Fruit fly (Drosophila melanogaster) whole organism, embryonic: ENCODE data around the gene Arl8.

ENCODE experiments used
- B-H1 ChIP-seq: fragments of 200-800 bp; sonication (Bioruptor generic); IDR thresholded peaks from 3 replicates; pipeline ENCODE4 v1.3.6; 2022; ENCODE audit warnings: missing biosample characterization, missing genetic modification characterization
- CG10462 ChIP-seq: fragments of 200-800 bp; sonication (Bioruptor generic); optimal IDR thresholded peaks from 2 replicates; lab custom pipeline; 2016; ENCODE audit warnings: missing biosample characterization, missing genetic modification characterization
- CG10979 ChIP-seq: fragments of 200-800 bp; sonication (Bioruptor generic); optimal IDR thresholded peaks from 2 replicates; lab custom pipeline; 2018; ENCODE audit warnings: missing biosample characterization, mild to moderate bottlenecking, missing genetic modification characterization, moderate library complexity
- CG11398 ChIP-seq: fragments of 200-800 bp; sonication (Bioruptor generic); optimal IDR thresholded peaks from 2 replicates; lab custom pipeline; 2016; ENCODE audit warnings: missing biosample characterization, missing genetic modification characterization
- CG14667 ChIP-seq: fragments of 200-800 bp; sonication (Bioruptor generic); IDR thresholded peaks from 2 replicates; pipeline ENCODE4 v1.3.6; 2022; ENCODE audit warnings: missing biosample characterization, missing genetic modification characterization
- CG14860 ChIP-seq: fragments of 200-800 bp; sonication (Bioruptor generic); IDR thresholded peaks from 3 replicates; pipeline ENCODE4 v1.3.6; 2022; ENCODE audit warnings: missing biosample characterization, missing genetic modification characterization; ENCODE audit not compliant: partially characterized antibody
- CG1602 ChIP-seq: fragments of 200-800 bp; sonication (Bioruptor generic); optimal IDR thresholded peaks from 3 replicates; lab custom pipeline; 2016; ENCODE audit warnings: missing biosample characterization, missing genetic modification characterization
- CG1603 ChIP-seq: fragments of 200-800 bp; sonication (Bioruptor generic); optimal IDR thresholded peaks from 2 replicates; lab custom pipeline; 2019; ENCODE audit warnings: missing biosample characterization, mild to moderate bottlenecking, missing genetic modification characterization, moderate library complexity
- CG16813 ChIP-seq: fragments of 200-800 bp; sonication (Bioruptor generic); IDR thresholded peaks from 3 replicates; pipeline ENCODE4 v1.3.6; 2022; ENCODE audit warnings: missing biosample characterization, missing genetic modification characterization; ENCODE audit not compliant: partially characterized antibody
- CG17186 ChIP-seq: fragments of 200-800 bp; sonication (Bioruptor generic); optimal IDR thresholded peaks from 3 replicates; lab custom pipeline; 2017; ENCODE audit warnings: missing biosample characterization, missing genetic modification reagents, missing genetic modification characterization
- CG18619 ChIP-seq: fragments of 200-800 bp; sonication (Bioruptor generic); optimal IDR thresholded peaks from 3 replicates; lab custom pipeline; 2017; ENCODE audit warnings: missing biosample characterization, mild to moderate bottlenecking, missing genetic modification characterization
- CG31224 ChIP-seq: fragments of 200-800 bp; sonication (Bioruptor generic); IDR thresholded peaks from 2 replicates; pipeline ENCODE4 v1.3.6; 2022; ENCODE audit warnings: missing biosample characterization, missing genetic modification characterization
- CG32767 ChIP-seq: fragments of 200-800 bp; sonication (Bioruptor generic); IDR thresholded peaks from 2 replicates; pipeline ENCODE4 v1.3.6; 2022; ENCODE audit warnings: missing biosample characterization, missing genetic modification characterization
- CG33213 ChIP-seq: fragments of 200-800 bp; sonication (Bioruptor generic); optimal IDR thresholded peaks from 3 replicates; lab custom pipeline; 2016; ENCODE audit warnings: missing biosample characterization, missing genetic modification characterization
- CG34422 ChIP-seq: fragments of 200-800 bp; sonication (Bioruptor generic); IDR thresholded peaks from 3 replicates; pipeline ENCODE4 v1.3.6; 2022; ENCODE audit warnings: missing biosample characterization, missing genetic modification characterization
- CG8359 ChIP-seq: fragments of 200-800 bp; sonication (Bioruptor generic); optimal IDR thresholded peaks from 2 replicates; lab custom pipeline; 2017; ENCODE audit warnings: missing biosample characterization, mild to moderate bottlenecking, missing genetic modification characterization, borderline replicate concordance
- CG9817 ChIP-seq: fragments of 200-800 bp; sonication (Bioruptor generic); optimal IDR thresholded peaks from 2 replicates; lab custom pipeline; 2018; ENCODE audit warnings: missing biosample characterization, mild to moderate bottlenecking, missing genetic modification characterization, moderate library complexity
- CG9932 ChIP-seq: fragments of 200-800 bp; sonication (Bioruptor generic); IDR thresholded peaks from 2 replicates; pipeline ENCODE4 v1.3.6; 2022; ENCODE audit warnings: missing biosample characterization, missing genetic modification characterization
- Ets97D ChIP-seq: fragments of 200-800 bp; sonication (Bioruptor generic); optimal IDR thresholded peaks from 3 replicates; lab custom pipeline; 2016; ENCODE audit warnings: missing biosample characterization, missing genetic modification characterization
- H15 ChIP-seq: fragments of 200-800 bp; sonication (Bioruptor generic); IDR thresholded peaks from 3 replicates; pipeline ENCODE4 v1.3.6; 2022; ENCODE audit warnings: missing biosample characterization, missing genetic modification characterization
- HLHmδ ChIP-seq: fragments of 200-800 bp; sonication (Bioruptor generic); optimal IDR thresholded peaks from 2 replicates; lab custom pipeline; 2018; ENCODE audit warnings: missing biosample characterization, mild to moderate bottlenecking, missing genetic modification characterization, moderate library complexity
- Hmr ChIP-seq: fragments of 200-800 bp; sonication (Bioruptor generic); optimal IDR thresholded peaks from 3 replicates; lab custom pipeline; 2017; ENCODE audit warnings: mild to moderate bottlenecking, missing biosample characterization, missing genetic modification reagents, missing genetic modification characterization
- Hr51 ChIP-seq, 2 experiments: fragments of 200-800 bp; sonication (Bioruptor generic); optimal IDR thresholded peaks; 2 replicates in 1 of 2; 3 replicates in 1 of 2; lab custom pipeline; 2016 to 2018; ENCODE audit warnings: missing biosample characterization in 2 of 2, missing genetic modification characterization in 2 of 2, mild to moderate bottlenecking in 1 of 2, moderate library complexity in 1 of 2
- NK7.1 ChIP-seq: fragments of 200-800 bp; sonication (Bioruptor generic); optimal IDR thresholded peaks from 3 replicates; lab custom pipeline; 2016; ENCODE audit warnings: missing biosample characterization, missing genetic modification characterization
- bab2 ChIP-seq: fragments of 200-800 bp; sonication (Bioruptor generic); optimal IDR thresholded peaks from 2 replicates; lab custom pipeline; 2016; ENCODE audit warnings: missing biosample characterization, missing genetic modification characterization
- bbx ChIP-seq: fragments of 200-800 bp; sonication (Bioruptor generic); IDR thresholded peaks from 2 replicates; pipeline ENCODE4 v1.3.6; 2022; ENCODE audit warnings: missing biosample characterization, missing genetic modification characterization; ENCODE audit not compliant: partially characterized antibody
- chm ChIP-seq: fragments of 200-800 bp; sonication (Bioruptor generic); IDR thresholded peaks from 2 replicates; pipeline ENCODE4 v1.3.6; 2022; ENCODE audit warnings: missing biosample characterization, missing genetic modification characterization
- dm ChIP-seq: fragments of 200-800 bp; sonication (Bioruptor generic); optimal IDR thresholded peaks from 3 replicates; lab custom pipeline; 2016; ENCODE audit warnings: missing biosample characterization, missing genetic modification characterization
- dmrt11E ChIP-seq: fragments of 200-800 bp; sonication (Bioruptor generic); optimal IDR thresholded peaks from 3 replicates; lab custom pipeline; 2018; ENCODE audit warnings: missing biosample characterization, mild to moderate bottlenecking, missing genetic modification characterization, moderate library complexity
- fd64A ChIP-seq: fragments of 200-800 bp; sonication (Bioruptor generic); optimal IDR thresholded peaks from 3 replicates; lab custom pipeline; 2018; ENCODE audit warnings: missing biosample characterization, mild to moderate bottlenecking, missing genetic modification characterization
- gfzf ChIP-seq: fragments of 200-800 bp; sonication (Bioruptor generic); optimal IDR thresholded peaks from 2 replicates; lab custom pipeline; 2016; ENCODE audit warnings: missing biosample characterization, mild to moderate bottlenecking, missing genetic modification characterization, moderate library complexity
- grau ChIP-seq: fragments of 200-800 bp; optimal IDR thresholded peaks from 3 replicates; lab custom pipeline; 2019; ENCODE audit warnings: missing biosample characterization, mild to moderate bottlenecking, missing genetic modification characterization, moderate library complexity
- jing ChIP-seq: fragments of 200-800 bp; sonication (Bioruptor generic); optimal IDR thresholded peaks from 2 replicates; lab custom pipeline; 2018; ENCODE audit warnings: missing biosample characterization, mild to moderate bottlenecking, missing genetic modification characterization
- klu ChIP-seq: fragments of 200-800 bp; sonication (Bioruptor generic); IDR thresholded peaks from 2 replicates; pipeline ENCODE4 v1.3.6; 2022; ENCODE audit warnings: missing biosample characterization, missing genetic modification characterization
- kni ChIP-seq: fragments of 200-800 bp; sonication (Bioruptor generic); optimal IDR thresholded peaks from 3 replicates; lab custom pipeline; 2017; ENCODE audit warnings: mild to moderate bottlenecking, missing biosample characterization, missing genetic modification reagents, missing genetic modification characterization
- knrl ChIP-seq: fragments of 200-800 bp; sonication (Bioruptor generic); IDR thresholded peaks from 3 replicates; pipeline ENCODE4 v1.3.6; 2022; ENCODE audit warnings: missing biosample characterization, missing genetic modification characterization; ENCODE audit not compliant: partially characterized antibody
- lmd ChIP-seq: fragments of 200-800 bp; sonication (Bioruptor generic); IDR thresholded peaks from 2 replicates; pipeline ENCODE4 v1.3.6; 2022; ENCODE audit warnings: missing biosample characterization, missing genetic modification characterization
- nerfin-2 ChIP-seq: fragments of 200-800 bp; sonication (Bioruptor generic); IDR thresholded peaks from 2 replicates; pipeline ENCODE4 v1.3.6; 2022; ENCODE audit warnings: missing biosample characterization, missing genetic modification characterization; ENCODE audit not compliant: partially characterized antibody
- nom ChIP-seq: fragments of 200-800 bp; sonication (Bioruptor generic); optimal IDR thresholded peaks from 2 replicates; lab custom pipeline; 2017; ENCODE audit warnings: missing biosample characterization, missing genetic modification characterization, mild to moderate bottlenecking, moderate library complexity, missing genetic modification reagents
- org-1 ChIP-seq: fragments of 200-800 bp; sonication (Bioruptor generic); optimal IDR thresholded peaks from 2 replicates; lab custom pipeline; 2017; ENCODE audit warnings: missing biosample characterization, missing genetic modification characterization
- ro ChIP-seq: fragments of 200-800 bp; sonication (Bioruptor generic); IDR thresholded peaks from 2 replicates; pipeline ENCODE4 v1.3.6; 2022; ENCODE audit warnings: missing biosample characterization, missing genetic modification characterization
- shn ChIP-seq: fragments of 200-800 bp; sonication (Bioruptor generic); optimal IDR thresholded peaks from 3 replicates; lab custom pipeline; 2016; ENCODE audit warnings: missing biosample characterization, missing genetic modification characterization
- sug ChIP-seq: fragments of 200-800 bp; optimal IDR thresholded peaks from 2 replicates; lab custom pipeline; 2019; ENCODE audit warnings: missing biosample characterization, mild to moderate bottlenecking, missing genetic modification characterization, moderate library complexity
- tap ChIP-seq: fragments of 200-800 bp; optimal IDR thresholded peaks from 3 replicates; lab custom pipeline; 2019; ENCODE audit warnings: missing biosample characterization, mild to moderate bottlenecking, missing genetic modification characterization, moderate library complexity
- unc-4 ChIP-seq: fragments of 200-800 bp; sonication (Bioruptor generic); IDR thresholded peaks from 2 replicates; pipeline ENCODE4 v1.3.6; 2022; ENCODE audit warnings: missing biosample characterization, missing genetic modification characterization; ENCODE audit not compliant: partially characterized antibody
- vnd ChIP-seq: fragments of 200-800 bp; sonication (Bioruptor generic); IDR thresholded peaks from 3 replicates; pipeline ENCODE4 v1.3.6; 2022; ENCODE audit warnings: missing biosample characterization, missing genetic modification characterization; ENCODE audit not compliant: partially characterized antibody

Gene Arl8

DNA sequence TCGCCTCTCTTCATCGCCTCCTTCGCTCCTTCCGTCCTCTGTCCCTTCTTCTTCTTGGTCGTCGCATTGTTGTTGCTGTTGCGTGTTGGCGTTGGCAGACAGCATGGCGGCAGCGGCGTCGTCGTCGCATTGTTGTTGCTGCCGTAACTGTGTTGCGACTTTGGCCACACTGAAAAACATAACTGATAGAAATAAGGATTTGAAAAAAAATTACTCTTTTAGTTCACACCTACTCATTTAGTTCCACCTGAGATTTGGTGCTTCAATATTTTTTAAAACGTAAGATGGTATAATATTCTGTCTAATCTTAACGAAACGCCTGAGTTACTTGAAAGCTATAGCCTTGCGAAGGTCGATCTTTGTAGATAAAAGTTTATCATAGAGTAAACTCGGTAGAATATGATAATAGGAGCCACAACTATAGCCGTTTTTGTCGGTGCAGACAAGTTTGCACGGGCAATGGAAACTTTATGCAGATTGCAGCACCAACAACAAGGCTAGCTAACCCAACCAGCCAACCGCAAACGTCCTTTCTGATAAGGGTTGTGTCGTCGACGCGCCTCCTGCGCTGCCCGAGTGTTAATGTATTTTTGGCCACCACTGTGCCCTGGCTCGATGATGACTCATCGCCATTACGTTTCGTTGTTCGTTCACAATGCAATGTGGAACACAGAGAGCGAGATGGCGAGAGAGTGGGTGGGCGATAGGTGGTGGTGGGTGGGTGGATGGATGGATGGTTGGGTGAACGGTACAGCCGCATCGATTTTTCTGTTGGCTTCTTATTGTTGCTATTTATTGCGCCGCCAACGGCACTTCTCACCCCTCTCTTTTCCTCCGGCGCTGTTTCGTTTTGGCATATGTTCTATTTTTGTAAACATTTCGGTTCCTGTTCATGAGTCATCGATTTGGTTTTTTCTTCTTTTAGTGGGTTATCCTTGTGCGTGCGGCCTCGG, 13.2 kb upstream of the Arl8 start (continued):
- TF ChIP-seq CG10979 (tag; lab: Kevin White, UChicago): peak; percentile 80
- TF ChIP-seq CG1602: peak; percentile 77
- no peak for TF ChIP-seq nerfin-2 (GFP tag; lab: Robert Waterston, UW)
- TF ChIP-seq B-H1: no peak; the same call in 2 of the 3 replicates
- TF ChIP-seq H15: peak; percentile 60; the same call in 2 of the 3 replicates
- TF ChIP-seq nom (GFP tag; lab: Kevin White, UChicago): peak; percentile 76
- TF ChIP-seq lmd: peak; percentile 67
- TF ChIP-seq Hr51 (GFP tag; optimal IDR thresholded peaks at IDR 0.05; lab: Kevin White, UChicago): peak; percentile 64 to 86
- peak; percentile 14 for TF ChIP-seq kni (GFP tag; lab: Kevin White, UChicago)
- peak; percentile 33; the same call in 1 of the 2 replicates for TF ChIP-seq CG31224 (GFP tag; lab: Robert Waterston, UW)
- TF ChIP-seq CG10462: peak; percentile 45
- peak; percentile 66 for TF ChIP-seq dmrt11E (tag; lab: Kevin White, UChicago)
- no peak for TF ChIP-seq CG14860 (GFP tag; lab: Robert Waterston, UW)
- TF ChIP-seq unc-4 (GFP tag; lab: Robert Waterston, UW): 0 out of 2 replicates have a peak, but pooled peaks have one; percentile 22
- peak; percentile 18; the same call in 1 of the 2 replicates for TF ChIP-seq CG14667 (GFP tag; lab: Robert Waterston, UW)
- no peak for TF ChIP-seq CG17186
- peak; percentile 71 for TF ChIP-seq jing (GFP tag; lab: Kevin White, UChicago)
- 0 out of 3 replicates have a peak, but pooled peaks have one; percentile 17 for TF ChIP-seq vnd
- TF ChIP-seq knrl (GFP tag; lab: Robert Waterston, UW): peak; percentile 10; the same call in 1 of the 3 replicates
- TF ChIP-seq tap: peak; percentile 39
- TF ChIP-seq dm (GFP tag; lab: Kevin White, UChicago): peak; percentile 67
- TF ChIP-seq CG8359 (GFP tag; lab: Kevin White, UChicago): peak; percentile 63
- TF ChIP-seq CG32767 (GFP tag; lab: Robert Waterston, UW): peak; percentile 51
- no peak for TF ChIP-seq ro
- peak; percentile 79 for TF ChIP-seq shn
- peak; percentile 53; the same call in 1 of the 2 replicates for TF ChIP-seq CG9932
- TF ChIP-seq grau (tag; lab: Kevin White, UChicago): peak; percentile 87
- 0 out of 2 replicates have a peak, but pooled peaks have one; percentile 9 for TF ChIP-seq klu (GFP tag; lab: Robert Waterston, UW)
- TF ChIP-seq org-1 (GFP tag; lab: Kevin White, UChicago): peak; percentile 88
- peak; percentile 58 for TF ChIP-seq CG1603
- TF ChIP-seq CG33213 (GFP tag; lab: Kevin White, UChicago): peak; percentile 62
- TF ChIP-seq bbx: 0 out of 2 replicates have a peak, but pooled peaks have one; percentile 16
- TF ChIP-seq fd64A (GFP tag; lab: Kevin White, UChicago): no peak
- peak; percentile 51 for TF ChIP-seq CG9817 (tag; lab: Kevin White, UChicago)
- peak; percentile 61 for TF ChIP-seq chm (GFP tag; lab: Robert Waterston, UW)
- TF ChIP-seq Hmr: peak; percentile 85
- TF ChIP-seq CG11398 (GFP tag; lab: Kevin White, UChicago): peak; percentile 82
- TF ChIP-seq Ets97D: peak; percentile 52
- peak; percentile 90 for TF ChIP-seq CG18619 (GFP tag; lab: Kevin White, UChicago)
- TF ChIP-seq gfzf (GFP tag; lab: Kevin White, UChicago): peak; percentile 31
- no peak for TF ChIP-seq HLHmδ
- 0 out of 3 replicates have a peak, but pooled peaks have one; percentile 9 for TF ChIP-seq CG16813
- TF ChIP-seq CG34422: peak; percentile 30; the same call in 1 of the 3 replicates
- peak; percentile 81 for TF ChIP-seq bab2
- TF ChIP-seq NK7.1 (GFP tag; lab: Kevin White, UChicago): peak; percentile 57
- TF ChIP-seq sug (tag; lab: Kevin White, UChicago): peak; percentile 51
